Worm (Caenorhabditis elegans) whole organism, midembryonic: ENCODE measurements around the gene srz-13.

Experiments used
- T22C8.4 ChIP-seq: fragments of 200-800 bp; sonication (Bioruptor generic); IDR thresholded peaks from 2 replicates; pipeline ENCODE4 v1.3.6; 2022; ENCODE audit warnings: missing genetic modification characterization, missing compliant biosample characterization
- cog-1 ChIP-seq: sonication (generic microtip); optimal IDR thresholded peaks from 2 replicates; lab custom pipeline; 2016; ENCODE audit warnings: missing genetic modification characterization, missing compliant biosample characterization
- flt-1 ChIP-seq: fragments of 200-800 bp; sonication (Bioruptor generic); IDR thresholded peaks from 2 replicates; pipeline ENCODE4 v1.3.6; 2022; ENCODE audit warnings: missing genetic modification characterization, missing compliant biosample characterization
- klf-2 ChIP-seq: fragments of 200-800 bp; sonication (Bioruptor generic); conservative IDR thresholded peaks from 2 replicates; pipeline ENCODE4 v1.3.6; 2022; ENCODE audit warnings: missing genetic modification reagents, missing genetic modification characterization, missing compliant biosample characterization
- med-1 ChIP-seq: sonication (generic microtip); optimal IDR thresholded peaks from 2 replicates; lab custom pipeline; 2017; ENCODE audit warnings: missing genetic modification characterization, mild to moderate bottlenecking, missing compliant biosample characterization, antibody characterized with exemption, missing genetic modification reagents; ENCODE audit not compliant: insufficient read depth
- ref-1 ChIP-seq: fragments of 200-800 bp; sonication (Bioruptor generic); conservative IDR thresholded peaks from 2 replicates; pipeline ENCODE4 v1.3.6; 2022; ENCODE audit warnings: missing genetic modification reagents, missing genetic modification characterization, missing compliant biosample characterization
- tab-1 ChIP-seq: fragments of 200-800 bp; sonication (Bioruptor generic); IDR thresholded peaks from 2 replicates; pipeline ENCODE4 v1.3.6; 2022; ENCODE audit warnings: missing genetic modification characterization, missing compliant biosample characterization
- ztf-23 ChIP-seq: fragments of 200-800 bp; sonication (Bioruptor generic); IDR thresholded peaks from 2 replicates; pipeline ENCODE4 v1.3.6; 2022; ENCODE audit warnings: missing genetic modification reagents, missing genetic modification characterization, missing compliant biosample characterization
- ztf-29 ChIP-seq: fragments of 200-800 bp; sonication (Bioruptor generic); IDR thresholded peaks from 2 replicates; pipeline ENCODE4 v1.3.6; 2022; ENCODE audit warnings: missing genetic modification reagents, missing genetic modification characterization, missing compliant biosample characterization

Gene srz-13

ce11 chrV:16174109-16174508 is 8.1 kb upstream of the srz-13 start:
- TF ChIP-seq flt-1 (GFP tag; lab: Robert Waterston, UW) (no peak), ref-1 (GFP tag; lab: Robert Waterston, UW) (no peak), ztf-23 (GFP tag; lab: Robert Waterston, UW) (no peak), cog-1 (tag; lab: Kevin White, UChicago) (no peak), klf-2 (no peak)

DNA sequence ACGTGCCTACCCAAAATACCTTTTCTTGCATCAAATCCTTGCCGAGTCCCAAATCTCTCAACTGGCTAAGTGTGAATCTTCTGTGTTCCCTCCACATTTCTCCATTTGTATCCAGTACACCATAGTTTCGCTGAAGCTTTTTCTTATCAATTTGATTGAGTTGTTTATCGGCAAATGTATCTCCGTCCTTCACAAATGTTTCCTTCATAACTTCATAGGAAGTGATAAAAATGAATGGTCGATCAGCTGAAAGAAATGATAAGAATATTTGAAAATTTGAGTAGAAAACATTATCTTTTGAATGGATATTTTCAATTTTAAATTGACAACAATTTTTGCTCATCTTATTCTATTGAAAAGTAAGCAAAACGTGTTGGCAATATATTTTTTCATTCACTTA is 7.0 kb upstream of the srz-13 start:
- TF ChIP-seq ztf-23 (GFP tag; lab: Robert Waterston, UW) (no peak), ztf-29 (GFP tag; lab: Robert Waterston, UW) (no peak), med-1 (GFP tag; lab: Kevin White, UChicago) (no peak), T22C8.4 (GFP tag; lab: Robert Waterston, UW) (no peak), klf-2 (no peak), tab-1 (GFP tag; lab: Robert Waterston, UW) (no peak), cog-1 (tag; lab: Kevin White, UChicago) (no peak), flt-1 (GFP tag; lab: Robert Waterston, UW) (no peak), ref-1 (GFP tag; lab: Robert Waterston, UW) (no peak)

DNA sequence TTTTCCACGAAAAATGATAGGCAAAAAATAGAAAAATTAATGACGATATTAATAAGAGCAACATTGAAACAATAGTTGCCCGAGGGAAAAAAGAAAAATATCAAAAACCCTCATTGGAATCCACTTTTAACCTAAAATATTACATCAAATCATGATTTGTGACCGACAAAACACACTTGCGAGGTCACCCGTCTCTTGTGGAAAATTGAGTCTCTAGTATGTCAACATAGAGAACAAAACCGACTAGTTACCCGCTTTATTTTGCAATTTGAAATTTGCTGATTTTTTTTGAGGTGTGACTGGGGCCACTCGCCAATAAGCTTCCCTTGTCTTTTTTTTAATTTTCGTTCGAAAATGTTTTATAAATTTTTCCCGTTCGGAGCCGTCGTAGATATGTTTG is 6.5 kb upstream of the srz-13 start, which contains the start of gene cyp-33D1:
TSS of gene cyp-33D1 (minus strand) at position 101 of the 400 bp plus-strand sequence.
- TF ChIP-seq ztf-29 (GFP tag; lab: Robert Waterston, UW): no peak
- no peak for TF ChIP-seq tab-1 (GFP tag; lab: Robert Waterston, UW)
- no peak for TF ChIP-seq cog-1 (tag; lab: Kevin White, UChicago)
- no peak for TF ChIP-seq flt-1 (GFP tag; lab: Robert Waterston, UW)
- TF ChIP-seq klf-2: no peak
- no peak for TF ChIP-seq T22C8.4 (GFP tag; lab: Robert Waterston, UW)
- TF ChIP-seq ref-1 (GFP tag; lab: Robert Waterston, UW): no peak
- no peak for TF ChIP-seq med-1 (GFP tag; lab: Kevin White, UChicago)
- TF ChIP-seq ztf-23 (GFP tag; lab: Robert Waterston, UW): no peak

DNA sequence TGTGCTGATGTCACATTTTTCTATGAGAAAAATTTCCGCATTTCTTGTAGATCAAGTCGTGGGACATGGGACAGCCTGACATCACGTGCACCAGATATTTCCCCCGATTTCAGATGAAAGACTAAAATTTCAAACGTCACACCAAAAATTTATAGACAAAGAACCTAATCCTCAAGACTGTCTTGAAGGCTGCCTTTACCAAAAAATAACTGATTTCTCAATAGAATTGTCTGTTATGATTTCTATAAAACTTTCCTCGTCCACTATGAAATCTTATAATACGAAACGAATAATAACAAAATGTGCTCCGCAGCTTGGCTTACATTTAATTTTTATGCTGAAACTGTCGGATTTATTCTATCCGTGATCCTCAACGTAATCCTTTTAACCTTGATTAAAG is 1.9 kb upstream of the srz-13 start, which contains the start of gene str-106:
TSS of gene str-106 (plus strand) at position 301 of the 400 bp plus-strand sequence.
- TF ChIP-seq cog-1 (tag; lab: Kevin White, UChicago) (no peak), med-1 (GFP tag; lab: Kevin White, UChicago) (no peak), ztf-23 (GFP tag; lab: Robert Waterston, UW) (no peak), tab-1 (GFP tag; lab: Robert Waterston, UW) (no peak), ztf-29 (GFP tag; lab: Robert Waterston, UW) (no peak), klf-2 (no peak), T22C8.4 (GFP tag; lab: Robert Waterston, UW) (no peak)

ce11 chrV:16182918-16183317 is 708 bp downstream of the srz-13 start, which contains the start of gene srh-277:
srh-277 (plus strand) TSS chrV:16183218.
- TF ChIP-seq tab-1 (GFP tag; lab: Robert Waterston, UW) (no peak), klf-2 (no peak), cog-1 (tag; lab: Kevin White, UChicago) (no peak), ztf-29 (GFP tag; lab: Robert Waterston, UW) (no peak)

- TF ChIP-seq ztf-23 (GFP tag; lab: Robert Waterston, UW): no peak
- no peak for TF ChIP-seq ztf-29 (GFP tag; lab: Robert Waterston, UW)
- TF ChIP-seq T22C8.4 (GFP tag; lab: Robert Waterston, UW): no peak
- no peak for TF ChIP-seq klf-2
- TF ChIP-seq tab-1 (GFP tag; lab: Robert Waterston, UW): no peak
- no peak for TF ChIP-seq ref-1 (GFP tag; lab: Robert Waterston, UW)
- no peak for TF ChIP-seq cog-1 (tag; lab: Kevin White, UChicago)
- no peak for TF ChIP-seq med-1 (GFP tag; lab: Kevin White, UChicago)
- no peak for TF ChIP-seq flt-1 (GFP tag; lab: Robert Waterston, UW)
Measured at ce11 chrV:16183357-16183756, 1.1 kb downstream of the srz-13 start, which contains the start of gene srz-14. srz-14 (plus strand) TSS chrV:16183657.

ce11 chrV:16190485-16190884 is 8.3 kb downstream of the srz-13 start, which contains the start of gene srh-281:
srh-281 (plus strand) TSS chrV:16190785.
- TF ChIP-seq ref-1 (GFP tag; lab: Robert Waterston, UW) (no peak), flt-1 (GFP tag; lab: Robert Waterston, UW) (no peak), T22C8.4 (GFP tag; lab: Robert Waterston, UW) (no peak), med-1 (GFP tag; lab: Kevin White, UChicago) (no peak), cog-1 (tag; lab: Kevin White, UChicago) (no peak), tab-1 (GFP tag; lab: Robert Waterston, UW) (no peak), ztf-29 (GFP tag; lab: Robert Waterston, UW) (no peak), ztf-23 (GFP tag; lab: Robert Waterston, UW) (no peak)

ce11 chrV:16192114-16192513 is 9.9 kb downstream of the srz-13 start, which contains the start of gene srh-279:
srh-279 (plus strand) TSS chrV:16192414.
- TF ChIP-seq ztf-29 (GFP tag; lab: Robert Waterston, UW) (no peak), flt-1 (GFP tag; lab: Robert Waterston, UW) (no peak), cog-1 (tag; lab: Kevin White, UChicago) (no peak), med-1 (GFP tag; lab: Kevin White, UChicago) (no peak), ref-1 (GFP tag; lab: Robert Waterston, UW) (no peak), T22C8.4 (GFP tag; lab: Robert Waterston, UW) (no peak), tab-1 (GFP tag; lab: Robert Waterston, UW) (no peak), ztf-23 (GFP tag; lab: Robert Waterston, UW) (no peak), klf-2 (no peak)

DNA sequence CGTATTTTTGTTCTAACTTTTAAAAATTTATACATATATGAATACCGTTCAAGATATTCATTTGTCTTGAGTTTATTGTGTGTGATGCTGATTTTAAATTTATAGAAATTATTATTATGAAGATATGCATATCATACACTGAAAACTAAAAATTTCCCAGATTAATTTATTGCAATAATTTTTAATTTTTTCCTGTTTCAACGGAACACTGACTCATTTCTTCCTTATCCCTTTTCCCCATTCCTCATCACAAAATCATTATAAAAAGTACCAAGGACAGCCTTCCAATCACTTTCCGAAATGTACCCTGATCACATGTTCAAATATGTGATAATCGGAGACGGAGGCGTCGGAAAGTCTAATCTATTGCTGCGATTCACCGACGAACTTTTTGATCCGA is 12.4 kb downstream of the srz-13 start, which contains the start of gene rabr-4:
TSS of gene rabr-4 (plus strand) at position 301 of the 400 bp plus-strand sequence.
- no peak for TF ChIP-seq ztf-23 (GFP tag; lab: Robert Waterston, UW)
- no peak for TF ChIP-seq T22C8.4 (GFP tag; lab: Robert Waterston, UW)
- no peak for TF ChIP-seq ztf-29 (GFP tag; lab: Robert Waterston, UW)
- no peak for TF ChIP-seq ref-1 (GFP tag; lab: Robert Waterston, UW)
